Worm (Caenorhabditis elegans) whole organism, midembryonic: ENCODE data around the gene E04F6.10.

Experiments
- T22C8.4 ChIP-seq: fragments of 200-800 bp; sonication (Bioruptor generic); IDR thresholded peaks from 2 replicates; pipeline ENCODE4 v1.3.6; 2022; ENCODE audit warnings: missing genetic modification characterization, missing compliant biosample characterization
- cog-1 ChIP-seq: sonication (generic microtip); optimal IDR thresholded peaks from 2 replicates; lab custom pipeline; 2016; ENCODE audit warnings: missing genetic modification characterization, missing compliant biosample characterization
- flt-1 ChIP-seq: fragments of 200-800 bp; sonication (Bioruptor generic); IDR thresholded peaks from 2 replicates; pipeline ENCODE4 v1.3.6; 2022; ENCODE audit warnings: missing genetic modification characterization, missing compliant biosample characterization
- klf-2 ChIP-seq: fragments of 200-800 bp; sonication (Bioruptor generic); conservative IDR thresholded peaks from 2 replicates; pipeline ENCODE4 v1.3.6; 2022; ENCODE audit warnings: missing genetic modification reagents, missing genetic modification characterization, missing compliant biosample characterization
- med-1 ChIP-seq: sonication (generic microtip); optimal IDR thresholded peaks from 2 replicates; lab custom pipeline; 2017; ENCODE audit warnings: missing genetic modification characterization, mild to moderate bottlenecking, missing compliant biosample characterization, antibody characterized with exemption, missing genetic modification reagents; ENCODE audit not compliant: insufficient read depth
- ref-1 ChIP-seq: fragments of 200-800 bp; sonication (Bioruptor generic); conservative IDR thresholded peaks from 2 replicates; pipeline ENCODE4 v1.3.6; 2022; ENCODE audit warnings: missing genetic modification reagents, missing genetic modification characterization, missing compliant biosample characterization
- tab-1 ChIP-seq: fragments of 200-800 bp; sonication (Bioruptor generic); IDR thresholded peaks from 2 replicates; pipeline ENCODE4 v1.3.6; 2022; ENCODE audit warnings: missing genetic modification characterization, missing compliant biosample characterization
- ztf-23 ChIP-seq: fragments of 200-800 bp; sonication (Bioruptor generic); IDR thresholded peaks from 2 replicates; pipeline ENCODE4 v1.3.6; 2022; ENCODE audit warnings: missing genetic modification reagents, missing genetic modification characterization, missing compliant biosample characterization
- ztf-29 ChIP-seq: fragments of 200-800 bp; sonication (Bioruptor generic); IDR thresholded peaks from 2 replicates; pipeline ENCODE4 v1.3.6; 2022; ENCODE audit warnings: missing genetic modification reagents, missing genetic modification characterization, missing compliant biosample characterization

Gene E04F6.10

DNA sequence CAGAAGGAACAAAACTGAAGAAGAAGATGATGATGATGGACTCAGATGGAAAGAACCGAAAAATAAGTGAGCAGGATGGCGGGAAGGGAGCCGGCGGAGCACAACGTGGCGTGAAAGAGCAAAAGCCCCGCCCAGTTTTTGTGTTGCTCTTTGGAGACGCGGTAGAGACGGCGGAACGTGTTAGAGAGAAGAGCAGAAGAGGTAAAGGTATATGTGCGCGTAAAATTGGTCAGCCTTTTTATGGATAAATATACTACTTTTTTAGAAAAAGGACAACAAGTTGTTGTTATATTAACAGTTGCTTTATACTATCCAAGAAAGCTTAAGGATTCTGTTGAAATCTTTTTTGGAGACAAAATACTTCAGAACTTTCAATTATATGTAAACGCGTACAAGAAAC, at the start of gene E04F6.10:
E04F6.10 (minus strand) TSS at position 101 of the 400 bp plus-strand sequence.
- TF ChIP-seq ztf-23 (GFP tag; lab: Robert Waterston, UW): no peak
- TF ChIP-seq klf-2 (GFP tag; lab: Robert Waterston, UW): no peak
- no peak for TF ChIP-seq ref-1 (GFP tag; lab: Robert Waterston, UW)
- TF ChIP-seq T22C8.4 (GFP tag; lab: Robert Waterston, UW): no peak
- no peak for TF ChIP-seq ztf-29 (GFP tag; lab: Robert Waterston, UW)
- TF ChIP-seq cog-1 (tag; lab: Kevin White, UChicago): no peak
- no peak for TF ChIP-seq flt-1 (GFP tag; lab: Robert Waterston, UW)
- TF ChIP-seq med-1 (GFP tag; lab: Kevin White, UChicago): no peak
- no peak for TF ChIP-seq tab-1 (GFP tag; lab: Robert Waterston, UW)

DNA sequence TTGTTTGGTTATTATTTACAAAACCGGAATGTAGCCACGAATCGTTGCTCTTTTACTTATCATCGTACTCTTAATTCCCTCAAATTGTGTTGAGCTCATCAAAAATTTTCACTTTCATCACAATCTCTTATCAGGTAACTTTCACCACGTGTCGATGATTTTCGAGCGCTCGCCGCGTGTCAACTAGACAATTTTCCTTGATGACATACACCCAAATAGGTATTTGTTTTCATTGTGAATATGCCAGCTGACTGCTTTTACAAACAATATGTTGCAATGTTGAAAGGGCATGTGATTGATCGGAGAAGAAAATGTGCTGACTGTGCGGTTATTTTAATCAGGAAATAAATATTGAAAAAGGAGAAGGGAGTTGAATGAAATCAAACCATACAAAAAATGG, 47.7 kb upstream of the E04F6.10 start:
- TF ChIP-seq tab-1 (GFP tag; lab: Robert Waterston, UW): no peak
- no peak for TF ChIP-seq cog-1 (tag; lab: Kevin White, UChicago)
- no peak for TF ChIP-seq med-1 (GFP tag; lab: Kevin White, UChicago)
- TF ChIP-seq flt-1 (GFP tag; lab: Robert Waterston, UW): no peak

DNA sequence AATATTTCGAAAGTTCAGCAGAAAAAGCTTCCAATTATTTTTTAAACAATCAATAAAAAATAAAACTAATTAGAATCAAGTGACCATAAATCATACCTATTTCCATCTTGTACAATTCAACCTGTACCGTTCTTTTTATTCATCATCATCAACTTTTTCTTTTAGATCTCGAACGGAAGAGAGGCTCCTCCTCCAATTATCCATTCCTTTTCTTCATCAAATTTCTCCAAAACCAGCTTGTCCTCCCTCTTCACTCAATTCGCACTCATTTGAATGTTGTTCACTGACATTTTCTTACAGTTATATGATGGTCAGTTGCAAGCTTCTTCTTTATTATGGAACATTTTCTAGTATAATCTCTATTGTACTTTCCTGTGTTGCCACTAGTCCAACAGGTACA, 44.9 kb upstream of the E04F6.10 start, which contains the start of gene C30G12.4:
C30G12.4 (plus strand) TSS at position 301 of the 400 bp plus-strand sequence.
- TF ChIP-seq T22C8.4 (GFP tag; lab: Robert Waterston, UW) (no peak), flt-1 (GFP tag; lab: Robert Waterston, UW) (no peak), ztf-23 (GFP tag; lab: Robert Waterston, UW) (no peak), ztf-29 (GFP tag; lab: Robert Waterston, UW) (no peak), cog-1 (tag; lab: Kevin White, UChicago) (no peak), klf-2 (GFP tag; lab: Robert Waterston, UW) (no peak), tab-1 (GFP tag; lab: Robert Waterston, UW) (no peak), ref-1 (GFP tag; lab: Robert Waterston, UW) (no peak), med-1 (GFP tag; lab: Kevin White, UChicago) (no peak)

DNA sequence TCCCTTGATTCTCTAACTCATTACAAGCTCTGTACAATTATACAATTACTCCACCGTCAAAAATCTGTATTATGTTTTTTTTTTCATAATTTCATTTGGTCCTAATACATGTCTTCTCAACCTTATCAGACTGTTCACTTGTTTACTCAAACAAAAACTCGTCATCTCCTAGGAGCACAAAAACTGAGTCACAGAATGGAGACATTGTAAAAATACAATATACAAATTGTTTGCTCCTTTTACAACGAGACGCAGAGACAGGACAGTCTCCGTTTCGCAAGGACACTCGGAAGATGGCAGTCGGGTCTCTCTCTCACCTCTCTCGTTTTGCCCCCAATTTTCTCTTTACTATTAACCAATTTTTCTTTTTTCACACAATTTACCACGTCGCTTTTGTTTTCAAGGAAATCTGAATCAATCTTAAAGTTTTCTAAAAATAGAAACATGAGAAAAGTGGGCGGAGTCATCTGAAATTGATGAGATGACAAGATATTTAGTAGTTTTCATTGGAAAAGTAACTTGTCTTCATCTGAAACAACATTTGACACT, 38.7 kb upstream of the E04F6.10 start, which contains the start of gene F32A5.8:
F32A5.8 (plus strand) TSS at position 499 of the 549 bp plus-strand sequence.
- TF ChIP-seq ztf-23 (GFP tag; lab: Robert Waterston, UW): no peak
- no peak for TF ChIP-seq ztf-29 (GFP tag; lab: Robert Waterston, UW)
- no peak for TF ChIP-seq med-1 (GFP tag; lab: Kevin White, UChicago)
- no peak for TF ChIP-seq T22C8.4 (GFP tag; lab: Robert Waterston, UW)
- no peak for TF ChIP-seq ref-1 (GFP tag; lab: Robert Waterston, UW)
- no peak for TF ChIP-seq klf-2 (GFP tag; lab: Robert Waterston, UW)
- no peak for TF ChIP-seq flt-1 (GFP tag; lab: Robert Waterston, UW)
- no peak for TF ChIP-seq cog-1 (tag; lab: Kevin White, UChicago)
- TF ChIP-seq tab-1 (GFP tag; lab: Robert Waterston, UW): no peak

DNA sequence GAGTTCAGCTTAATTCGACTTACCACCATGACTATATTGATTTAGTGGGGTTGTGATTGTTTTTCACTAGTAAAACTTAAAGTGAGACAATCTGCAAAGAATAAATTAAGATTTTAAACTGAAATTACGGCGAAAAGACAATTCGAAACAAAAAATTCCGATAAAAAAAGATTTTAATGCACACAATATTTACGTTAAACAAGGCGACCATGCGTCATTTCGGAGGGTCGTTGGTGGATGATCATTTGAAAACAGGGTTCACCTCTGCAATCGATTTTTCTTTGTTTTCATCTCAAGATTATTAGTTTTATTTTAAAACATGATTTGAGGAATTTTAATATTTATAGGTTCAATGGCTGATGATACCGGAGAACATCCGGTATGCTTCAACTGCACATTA, 36.1 kb upstream of the E04F6.10 start, which contains the start of gene lsm-4:
lsm-4 (minus strand) TSS at position 91 of the 400 bp plus-strand sequence.
- TF ChIP-seq med-1 (GFP tag; lab: Kevin White, UChicago): no peak

DNA sequence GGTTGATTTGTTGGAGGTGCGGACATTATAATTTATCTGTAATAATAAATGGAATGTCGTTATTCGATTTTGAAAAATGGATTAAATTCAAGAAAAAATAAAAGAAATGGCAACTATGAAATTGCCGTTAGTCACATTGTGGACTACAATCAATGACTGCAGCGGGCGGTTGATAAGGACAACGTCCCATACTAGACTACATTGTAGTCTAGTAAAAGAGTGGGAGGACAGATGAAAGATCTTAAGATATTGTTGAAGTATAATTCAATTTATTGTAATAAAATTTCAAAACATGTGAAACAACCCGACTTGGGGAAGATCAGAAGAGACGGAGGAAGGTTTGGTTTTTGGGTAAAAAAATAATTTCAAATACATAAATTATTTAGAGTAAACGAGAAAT, 35.0 kb upstream of the E04F6.10 start, which contains the start of the genes prx-13 and ada-2:
prx-13 (minus strand) TSS at position 38 of the 400 bp plus-strand sequence.
ada-2 (plus strand) TSS at position 282 of the 400 bp plus-strand sequence.
- TF ChIP-seq ztf-29 (GFP tag; lab: Robert Waterston, UW) (no peak), med-1 (GFP tag; lab: Kevin White, UChicago) (no peak), ref-1 (GFP tag; lab: Robert Waterston, UW) (no peak), klf-2 (GFP tag; lab: Robert Waterston, UW) (no peak), flt-1 (GFP tag; lab: Robert Waterston, UW) (no peak)

DNA sequence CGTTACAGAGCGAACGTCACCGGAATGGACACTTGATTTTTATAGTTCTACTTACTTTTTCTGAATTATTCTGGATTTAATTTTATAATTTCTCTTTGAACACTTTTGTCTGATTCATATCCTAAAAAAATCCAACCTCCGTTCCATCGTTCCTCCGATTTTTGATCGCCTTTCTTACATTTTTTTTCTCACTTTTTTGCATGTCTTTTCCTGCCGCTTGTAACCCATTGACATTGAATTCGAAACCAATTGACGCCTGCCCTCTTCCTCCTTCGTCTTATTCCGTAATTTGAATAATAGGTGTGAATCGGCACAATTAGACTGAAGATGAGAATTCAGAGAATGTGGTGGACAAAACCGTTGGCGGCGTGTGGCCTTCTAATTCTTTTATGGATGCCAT, 28.6 kb upstream of the E04F6.10 start, which contains the start of gene skpo-3:
skpo-3 (plus strand) TSS at position 301 of the 400 bp plus-strand sequence.
- TF ChIP-seq ztf-29 (GFP tag; lab: Robert Waterston, UW): no peak

DNA sequence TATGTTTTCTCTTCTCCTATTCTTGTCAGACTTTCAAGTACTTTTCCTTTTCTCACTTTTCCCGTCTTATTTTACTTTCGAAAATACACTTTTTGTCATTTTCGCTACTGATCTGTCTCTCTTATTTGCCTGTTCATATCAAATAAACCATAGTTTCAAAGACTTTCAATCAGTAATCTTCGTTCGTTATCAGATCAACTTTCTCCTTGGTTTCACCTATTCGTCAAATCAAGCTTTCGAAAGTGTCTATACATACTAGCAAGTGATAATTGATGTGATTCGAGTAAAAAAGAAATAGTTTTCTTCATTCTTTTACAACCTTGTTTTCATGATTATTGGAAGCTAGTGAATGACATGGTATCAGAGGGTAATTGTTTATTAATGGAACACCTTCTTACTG, 25.8 kb upstream of the E04F6.10 start:
- TF ChIP-seq cog-1 (tag; lab: Kevin White, UChicago): no peak
- TF ChIP-seq flt-1 (GFP tag; lab: Robert Waterston, UW): no peak
- no peak for TF ChIP-seq ztf-29 (GFP tag; lab: Robert Waterston, UW)

DNA sequence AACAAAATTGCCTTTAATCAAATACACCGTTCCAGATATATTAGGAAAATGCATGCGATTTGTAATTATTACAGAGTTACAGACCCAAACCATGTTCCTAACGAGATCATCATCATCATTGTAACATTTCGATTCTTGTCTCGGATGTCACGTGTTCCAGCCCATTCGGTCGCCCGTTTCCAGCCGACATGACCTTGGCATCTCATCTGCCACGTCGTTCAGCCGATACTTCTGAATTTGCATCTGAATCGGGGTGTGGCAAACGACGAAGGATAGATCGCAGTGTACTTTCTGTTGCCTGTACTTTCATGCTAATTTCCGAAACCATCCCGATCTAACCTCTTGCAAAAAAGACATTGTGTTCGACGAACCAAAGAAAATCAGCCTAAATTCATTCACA, 22.8 kb upstream of the E04F6.10 start:
- TF ChIP-seq med-1 (GFP tag; lab: Kevin White, UChicago): no peak
- TF ChIP-seq T22C8.4 (GFP tag; lab: Robert Waterston, UW): no peak
- TF ChIP-seq cog-1 (tag; lab: Kevin White, UChicago): no peak
- TF ChIP-seq klf-2 (GFP tag; lab: Robert Waterston, UW): no peak
- TF ChIP-seq flt-1 (GFP tag; lab: Robert Waterston, UW): no peak
- TF ChIP-seq ref-1 (GFP tag; lab: Robert Waterston, UW): no peak
- no peak for TF ChIP-seq tab-1 (GFP tag; lab: Robert Waterston, UW)
- TF ChIP-seq ztf-29 (GFP tag; lab: Robert Waterston, UW): no peak
- no peak for TF ChIP-seq ztf-23 (GFP tag; lab: Robert Waterston, UW)

DNA sequence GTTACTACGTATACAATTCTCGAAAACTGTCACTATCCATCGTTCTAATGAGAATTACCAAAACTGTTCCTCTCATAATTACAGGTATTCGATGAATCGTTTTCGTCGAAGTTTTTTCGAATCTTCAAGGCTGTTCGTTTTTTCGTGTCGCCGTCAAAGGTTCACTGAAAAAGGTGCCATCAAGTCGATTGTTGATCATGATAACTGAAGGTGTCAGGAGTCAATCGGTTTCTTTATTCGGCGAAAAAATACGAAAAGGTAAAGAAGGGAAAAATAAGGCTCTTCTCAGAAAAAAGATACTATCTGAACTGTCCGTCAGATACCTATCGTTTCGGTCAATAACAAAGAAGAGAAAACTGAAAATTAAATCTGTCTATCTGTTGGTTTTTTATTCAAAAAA, 21.8 kb upstream of the E04F6.10 start:
- TF ChIP-seq ztf-23 (GFP tag; lab: Robert Waterston, UW) (no peak), ztf-29 (GFP tag; lab: Robert Waterston, UW) (no peak), cog-1 (tag; lab: Kevin White, UChicago) (no peak), med-1 (GFP tag; lab: Kevin White, UChicago) (no peak), flt-1 (GFP tag; lab: Robert Waterston, UW) (no peak), T22C8.4 (GFP tag; lab: Robert Waterston, UW) (no peak), klf-2 (GFP tag; lab: Robert Waterston, UW) (no peak), tab-1 (GFP tag; lab: Robert Waterston, UW) (no peak), ref-1 (GFP tag; lab: Robert Waterston, UW) (no peak)
